Fruit fly (Drosophila melanogaster): ENCODE measurements around the gene CG31681.
A peak's percentile ranks its signal among the peaks of the same experiment; 100 is the strongest.

The CG31681 gene

dm6 chr2L:2239284-2239683, 47.4 kb downstream of the CG31681 start, which contains the start of gene Tengl2:
Tengl2 (minus strand) TSS chr2L:2239384.
- no peak for TF ChIP-seq CG6276 (GFP tag; optimal IDR thresholded peaks at IDR 0.05)
- no peak for TF ChIP-seq Hr38 (GFP tag; optimal IDR thresholded peaks at IDR 0.05)
- TF ChIP-seq CG8319 (GFP tag; optimal IDR thresholded peaks at IDR 0.05), result no peak
- TF ChIP-seq CG15336 (GFP tag; IDR thresholded peaks at IDR 0.05), result no peak
- no peak for TF ChIP-seq dac (GFP tag; optimal IDR thresholded peaks at IDR 0.05)
- no peak for TF ChIP-seq achi (GFP tag; optimal IDR thresholded peaks at IDR 0.05)
- TF ChIP-seq CG6792 (GFP tag; optimal IDR thresholded peaks at IDR 0.05), result no peak
- TF ChIP-seq CG3919 (GFP tag; optimal IDR thresholded peaks at IDR 0.05), result no peak
- no peak for TF ChIP-seq vri (GFP tag; optimal IDR thresholded peaks at IDR 0.05)
- TF ChIP-seq Smox (GFP tag; optimal IDR thresholded peaks at IDR 0.05), result no peak
- no peak for TF ChIP-seq fkh (GFP tag; optimal IDR thresholded peaks at IDR 0.05)
- TF ChIP-seq CG8632 (GFP tag; optimal IDR thresholded peaks at IDR 0.05), result no peak
- TF ChIP-seq lz (GFP tag; optimal IDR thresholded peaks at IDR 0.05), result no peak
- no peak for TF ChIP-seq Met (GFP tag; optimal IDR thresholded peaks at IDR 0.05)
- TF ChIP-seq Eip93F (GFP tag; optimal IDR thresholded peaks at IDR 0.05), result no peak
- no peak for TF ChIP-seq Hr4 (GFP tag; optimal IDR thresholded peaks at IDR 0.05)

- TF ChIP-seq Ets21C (GFP tag; optimal IDR thresholded peaks at IDR 0.05), result no peak
- TF ChIP-seq CG11294 (GFP tag; IDR thresholded peaks at IDR 0.05), result no peak
- TF ChIP-seq CG11902 (GFP tag; optimal IDR thresholded peaks at IDR 0.05), result no peak
- TF ChIP-seq esn (GFP tag; optimal IDR thresholded peaks at IDR 0.05), result no peak
- no peak for TF ChIP-seq CG3919 (GFP tag; optimal IDR thresholded peaks at IDR 0.05)
Observed at dm6 chr2L:2238151-2238550, 48.5 kb downstream of the CG31681 start, which contains the start of gene Tengl3. Tengl3 (minus strand) TSS chr2L:2238251.

- TF ChIP-seq topi (GFP tag; optimal IDR thresholded peaks at IDR 0.05) (no peak), svp (GFP tag) (peak; percentile 33), Eip93F (GFP tag; optimal IDR thresholded peaks at IDR 0.05) (peak; percentile 9), CG6276 (GFP tag; optimal IDR thresholded peaks at IDR 0.05) (no peak), eg (GFP tag; IDR thresholded peaks at IDR 0.05) (peak; percentile 40; the same call in 1 of the 3 replicates), CG34406 (GFP tag; optimal IDR thresholded peaks at IDR 0.05) (no peak), CG8632 (GFP tag; optimal IDR thresholded peaks at IDR 0.05) (no peak), esn (GFP tag; optimal IDR thresholded peaks at IDR 0.05) (peak; percentile 36), CG3032 (tag; optimal IDR thresholded peaks at IDR 0.05) (peak; percentile 13), dsx (GFP tag; optimal IDR thresholded peaks at IDR 0.05; ENCODE audit: poor library complexity, severe bottlenecking) (no peak), fd85E (GFP tag; optimal IDR thresholded peaks at IDR 0.05) (no peak), CG15336 (GFP tag; IDR thresholded peaks at IDR 0.05) (peak; percentile 13; the same call in 1 of the 2 replicates)
Observed at dm6 chr2L:2236722-2237121, 50.0 kb downstream of the CG31681 start, which contains the start of gene Sec24CD. Sec24CD (minus strand) TSS chr2L:2236844.

All from whole organism, prepupa.